Fruit fly (Drosophila melanogaster) whole organism, larva: ENCODE measurements around the gene Snm1.

Source experiments
- noc ChIP-seq: fragments of 200-800 bp; sonication (Bioruptor generic); optimal IDR thresholded peaks from 3 replicates; lab custom pipeline; 2019; ENCODE audit warnings: missing biosample characterization, mild to moderate bottlenecking, missing genetic modification characterization, moderate library complexity

Gene Snm1

dm6 chr3R:5554852-5555251, at the start of gene Snm1:
Gene Snm1, plus strand, starts transcription at chr3R:5555084.
- TF ChIP-seq noc = no peak

- TF ChIP-seq noc = no peak
These were observed 40.1 kb upstream of the Snm1 start for dm6 chr3R:5514759-5515158.

- no peak for TF ChIP-seq noc
These were observed 38.3 kb upstream of the Snm1 start for dm6 chr3R:5516582-5517001.

dm6 chr3R:5517002-5517875, 37.6 kb upstream of the Snm1 start, which contains the start of gene Itpr:
Gene Itpr, plus strand, starts transcription at chr3R:5517117.
- peak; percentile 61 for TF ChIP-seq noc

DNA sequence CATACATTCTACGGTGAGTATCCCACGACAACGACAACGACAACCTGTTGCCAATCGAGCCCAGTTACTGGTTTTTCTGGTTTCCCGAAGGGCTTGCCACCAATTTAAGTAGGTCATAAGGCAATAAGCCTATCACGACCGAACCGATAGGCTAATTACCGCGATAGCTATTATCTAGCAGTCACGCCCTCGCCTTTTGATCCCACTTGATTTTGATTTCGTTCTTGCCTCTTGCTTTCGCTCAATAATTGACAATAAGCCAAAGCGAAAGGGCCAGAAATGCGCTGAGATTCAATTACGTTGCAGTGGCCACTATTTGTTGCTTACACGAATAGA, 37.0 kb upstream of the Snm1 start:
- no peak for TF ChIP-seq noc

dm6 chr3R:5518627-5519026, 36.3 kb upstream of the Snm1 start:
- TF ChIP-seq noc = no peak

- TF ChIP-seq noc = no peak
These were observed 35.1 kb upstream of the Snm1 start for dm6 chr3R:5519789-5520188.

DNA sequence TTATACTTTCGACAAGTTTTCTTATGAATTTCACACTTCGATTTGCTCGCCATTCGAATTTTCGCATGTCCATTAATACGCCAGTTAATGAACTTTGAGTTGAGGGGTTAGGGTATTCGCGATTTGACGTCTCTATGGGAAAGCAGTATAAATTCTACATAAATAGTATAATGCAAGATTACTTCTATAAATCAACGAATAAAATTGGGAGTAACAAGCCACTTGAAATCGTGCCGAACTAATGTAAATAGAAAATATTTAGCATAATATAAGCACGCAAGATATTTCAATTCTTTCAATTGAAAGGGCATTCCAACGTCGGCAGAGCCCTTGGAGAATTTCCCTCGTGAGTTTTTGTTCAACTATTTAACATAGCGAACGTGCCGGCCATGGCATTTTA, 34.3 kb upstream of the Snm1 start:
- no peak for TF ChIP-seq noc

- TF ChIP-seq noc = no peak
These were observed 31.7 kb upstream of the Snm1 start, which contains the start of the genes CG43845 and Nmdar1 for dm6 chr3R:5523070-5523637. Gene CG43845, minus strand, starts transcription at chr3R:5523120. Gene Nmdar1, minus strand, starts transcription at chr3R:5523328.

dm6 chr3R:5524804-5525203, 30.1 kb upstream of the Snm1 start:
- no peak for TF ChIP-seq noc

dm6 chr3R:5527563-5527962, 27.3 kb upstream of the Snm1 start:
- TF ChIP-seq noc = no peak

dm6 chr3R:5547464-5547943, 7.4 kb upstream of the Snm1 start, which contains the start of gene CG2519:
Gene CG2519, minus strand, starts transcription at chr3R:5547775.
- TF ChIP-seq noc = no peak

DNA sequence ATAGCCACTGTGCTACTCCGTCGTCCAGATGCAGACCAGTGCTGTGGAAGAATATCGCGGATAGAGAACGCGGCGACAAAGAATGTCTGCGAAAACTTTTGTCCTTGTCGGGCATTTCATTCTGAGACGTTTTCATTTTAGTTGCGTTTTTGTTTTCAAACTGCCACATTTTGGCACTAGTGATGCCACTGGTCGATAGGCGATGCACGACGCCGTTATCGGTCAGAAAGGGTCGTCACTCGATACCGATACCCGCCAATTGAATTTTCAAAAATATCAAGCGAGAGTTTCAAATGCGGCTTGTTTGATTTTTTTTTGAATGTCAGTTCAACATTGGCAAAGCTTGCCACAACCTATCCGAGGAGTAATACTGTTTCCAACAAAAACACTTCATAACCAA, 4.4 kb upstream of the Snm1 start:
- TF ChIP-seq noc = no peak

DNA sequence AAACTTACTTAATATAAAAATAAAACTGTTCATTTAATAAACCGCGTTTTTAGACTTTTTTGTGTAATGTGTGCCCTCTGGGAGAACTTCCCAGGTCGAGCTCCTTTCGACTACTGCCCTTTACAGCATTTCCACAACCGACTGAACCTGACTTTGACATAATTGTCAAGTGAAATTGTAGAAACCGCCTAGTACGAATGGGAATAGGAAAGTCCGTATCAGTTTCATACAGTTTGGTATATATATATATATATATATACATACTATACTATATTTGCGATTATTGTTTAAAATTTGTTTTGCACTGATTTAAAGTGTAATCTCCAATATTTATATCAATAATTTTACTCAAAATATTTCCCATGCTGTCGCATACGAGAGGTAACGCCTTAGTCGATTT, 3.8 kb upstream of the Snm1 start, which contains the start of gene mia:
TSS of gene mia (minus strand) at position 101 of the 400 bp plus-strand sequence.
- no peak for TF ChIP-seq noc

dm6 chr3R:5551593-5551992, 3.3 kb upstream of the Snm1 start:
- no peak for TF ChIP-seq noc

DNA sequence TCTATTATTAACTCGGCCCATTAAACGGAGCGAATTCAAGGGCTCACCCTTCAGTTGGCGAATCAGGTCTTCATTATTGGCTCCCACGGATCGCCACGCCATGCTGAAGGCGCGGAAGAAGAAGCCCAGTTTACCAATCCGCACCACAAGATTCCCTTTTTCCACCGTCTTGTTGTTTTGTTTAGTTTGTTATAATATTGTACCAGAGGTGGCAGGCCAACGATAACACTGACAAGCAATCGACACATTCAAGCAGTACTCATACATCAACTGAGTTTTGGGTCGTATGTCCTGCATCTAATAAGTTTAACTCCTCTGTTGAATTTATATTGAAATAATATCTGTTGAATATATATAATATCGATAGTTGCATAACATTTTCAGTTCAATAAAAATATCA, 802 bp upstream of the Snm1 start, which contains the start of gene Pcmt:
TSS of gene Pcmt (minus strand) at position 235 of the 400 bp plus-strand sequence.
- no peak for TF ChIP-seq noc

DNA sequence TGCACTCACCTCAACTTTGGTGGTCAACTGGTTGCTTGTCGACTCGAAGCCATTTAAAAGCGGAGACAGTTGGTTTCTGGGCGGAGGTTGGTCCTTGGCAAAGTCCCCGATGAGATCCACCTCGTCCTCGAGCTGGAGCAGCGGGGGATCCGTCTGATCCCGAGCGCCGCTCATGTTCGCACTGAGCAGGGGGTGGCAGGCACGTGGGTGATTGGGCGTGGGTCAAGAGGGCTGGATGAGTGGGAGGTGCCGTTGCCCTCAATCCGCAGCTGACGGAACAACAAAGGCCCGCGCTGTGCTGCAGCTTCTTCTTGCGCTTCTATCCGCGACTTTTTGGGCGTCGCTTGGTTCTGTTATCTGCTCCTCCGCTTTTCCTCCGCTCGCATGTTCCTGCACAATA, 8.1 kb downstream of the Snm1 start:
- TF ChIP-seq noc = no peak

- TF ChIP-seq noc = no peak
These were observed 8.5 kb downstream of the Snm1 start, which contains the start of gene Pi4KIIalpha for dm6 chr3R:5563420-5563819. Gene Pi4KIIalpha, minus strand, starts transcription at chr3R:5563652.
